Worm (Caenorhabditis elegans) whole organism, midembryonic: ENCODE data around the gene glo-3.

Experiments
- T22C8.4 ChIP-seq: fragments of 200-800 bp; sonication (Bioruptor generic); IDR thresholded peaks from 2 replicates; pipeline ENCODE4 v1.3.6; 2022; ENCODE audit warnings: missing genetic modification characterization, missing compliant biosample characterization
- klf-2 ChIP-seq: fragments of 200-800 bp; sonication (Bioruptor generic); conservative IDR thresholded peaks from 2 replicates; pipeline ENCODE4 v1.3.6; 2022; ENCODE audit warnings: missing genetic modification reagents, missing genetic modification characterization, missing compliant biosample characterization
- med-1 ChIP-seq: sonication (generic microtip); optimal IDR thresholded peaks from 2 replicates; lab custom pipeline; 2017; ENCODE audit warnings: missing genetic modification characterization, mild to moderate bottlenecking, missing compliant biosample characterization, antibody characterized with exemption, missing genetic modification reagents; ENCODE audit not compliant: insufficient read depth
- tab-1 ChIP-seq: fragments of 200-800 bp; sonication (Bioruptor generic); IDR thresholded peaks from 2 replicates; pipeline ENCODE4 v1.3.6; 2022; ENCODE audit warnings: missing genetic modification characterization, missing compliant biosample characterization

- TF ChIP-seq T22C8.4 (GFP tag; lab: Robert Waterston, UW) (peak; percentile 97), tab-1 (GFP tag; lab: Robert Waterston, UW) (peak; percentile 67; the same call in 1 of the 2 replicates), klf-2 (GFP tag; lab: Robert Waterston, UW) (no peak), med-1 (GFP tag; lab: Kevin White, UChicago) (peak; percentile 11)
Observed at ce11 chrX:10568385-10569149, 35.1 kb downstream of the glo-3 start.
